Fruit fly (Drosophila melanogaster) whole organism, embryonic: ENCODE data around the gene slp1.

Experiments
- Aef1 ChIP-seq: fragments of 200-800 bp; sonication (Bioruptor generic); IDR thresholded peaks from 3 replicates; pipeline ENCODE4 v1.3.6; 2022; ENCODE audit warnings: missing biosample characterization, missing genetic modification characterization
- Atf6 ChIP-seq: fragments of 200-800 bp; sonication (Bioruptor generic); IDR thresholded peaks from 2 replicates; pipeline ENCODE4 v1.3.6; 2022; ENCODE audit warnings: missing biosample characterization, missing genetic modification characterization
- Bdp1 ChIP-seq: fragments of 200-800 bp; sonication (Bioruptor generic); optimal IDR thresholded peaks from 3 replicates; lab custom pipeline; 2016; ENCODE audit warnings: missing biosample characterization, missing genetic modification characterization
- CG10654 ChIP-seq: fragments of 200-800 bp; sonication (Bioruptor generic); optimal IDR thresholded peaks from 2 replicates; lab custom pipeline; 2016; ENCODE audit warnings: missing biosample characterization, missing genetic modification characterization
- CG11093 ChIP-seq: fragments of 200-800 bp; sonication (Bioruptor generic); IDR thresholded peaks from 3 replicates; pipeline ENCODE4 v1.3.6; 2022; ENCODE audit warnings: missing biosample characterization, missing genetic modification characterization
- CG11504 ChIP-seq: fragments of 200-800 bp; sonication (Bioruptor generic); optimal IDR thresholded peaks from 3 replicates; lab custom pipeline; 2019; ENCODE audit warnings: missing biosample characterization, mild to moderate bottlenecking, missing genetic modification characterization, moderate library complexity
- CG11695 ChIP-seq: fragments of 200-800 bp; sonication (Bioruptor generic); IDR thresholded peaks from 3 replicates; pipeline ENCODE4 v1.3.6; 2022; ENCODE audit warnings: missing biosample characterization, missing genetic modification characterization
- CG12104 ChIP-seq: fragments of 200-800 bp; sonication (Bioruptor generic); optimal IDR thresholded peaks from 3 replicates; lab custom pipeline; 2016; ENCODE audit warnings: missing biosample characterization, missing genetic modification characterization
- CG12155 ChIP-seq: fragments of 200-800 bp; sonication (Bioruptor generic); optimal IDR thresholded peaks from 3 replicates; lab custom pipeline; 2016; ENCODE audit warnings: missing biosample characterization, missing genetic modification characterization
- CG13287 ChIP-seq: fragments of 200-800 bp; sonication (Bioruptor generic); IDR thresholded peaks from 2 replicates; pipeline ENCODE4 v1.3.6; 2022; ENCODE audit warnings: missing biosample characterization, missing genetic modification characterization; ENCODE audit not compliant: partially characterized antibody
- CG1603 ChIP-seq: fragments of 200-800 bp; sonication (Bioruptor generic); optimal IDR thresholded peaks from 2 replicates; lab custom pipeline; 2019; ENCODE audit warnings: missing biosample characterization, mild to moderate bottlenecking, missing genetic modification characterization, moderate library complexity
- CG18476 ChIP-seq: fragments of 200-800 bp; sonication (Bioruptor generic); optimal IDR thresholded peaks from 2 replicates; lab custom pipeline; 2016; ENCODE audit warnings: missing biosample characterization, mild to moderate bottlenecking, missing genetic modification characterization
- CG2199 ChIP-seq: fragments of 200-800 bp; sonication (Bioruptor generic); IDR thresholded peaks from 3 replicates; pipeline ENCODE4 v1.3.6; 2022; ENCODE audit warnings: missing biosample characterization, missing genetic modification characterization
- CG30403 ChIP-seq: fragments of 200-800 bp; sonication (Bioruptor generic); optimal IDR thresholded peaks from 3 replicates; lab custom pipeline; 2016; ENCODE audit warnings: missing biosample characterization, missing genetic modification characterization
- CG30431 ChIP-seq: fragments of 200-800 bp; sonication (Bioruptor generic); optimal IDR thresholded peaks from 2 replicates; lab custom pipeline; 2017; ENCODE audit warnings: missing biosample characterization, missing genetic modification characterization
- CG31441 ChIP-seq: fragments of 200-800 bp; sonication (Bioruptor generic); IDR thresholded peaks from 2 replicates; pipeline ENCODE4 v1.3.6; 2022; ENCODE audit warnings: missing biosample characterization, missing genetic modification characterization
- CG32772 ChIP-seq: fragments of 200-800 bp; sonication (Bioruptor generic); IDR thresholded peaks from 2 replicates; pipeline ENCODE4 v1.3.6; 2022; ENCODE audit warnings: missing biosample characterization, missing genetic modification characterization
- CG4707 ChIP-seq: fragments of 200-800 bp; sonication (Bioruptor generic); optimal IDR thresholded peaks from 2 replicates; lab custom pipeline; 2018; ENCODE audit warnings: missing biosample characterization, mild to moderate bottlenecking, missing genetic modification characterization, moderate library complexity
- CG6654 ChIP-seq: fragments of 200-800 bp; sonication (Bioruptor generic); optimal IDR thresholded peaks from 2 replicates; lab custom pipeline; 2017; ENCODE audit warnings: missing biosample characterization, mild to moderate bottlenecking, missing genetic modification characterization
- CG7271 ChIP-seq: fragments of 200-800 bp; sonication (Bioruptor generic); optimal IDR thresholded peaks from 2 replicates; lab custom pipeline; 2018; ENCODE audit warnings: missing biosample characterization, mild to moderate bottlenecking, missing genetic modification characterization, moderate library complexity
- CG8765 ChIP-seq: fragments of 200-800 bp; sonication (Bioruptor generic); IDR thresholded peaks from 2 replicates; pipeline ENCODE4 v1.3.6; 2022; ENCODE audit warnings: missing biosample characterization, missing genetic modification characterization
- CTCF ChIP-seq: fragments of 200-800 bp; sonication (Bioruptor generic); optimal IDR thresholded peaks from 2 replicates; lab custom pipeline; 2017; ENCODE audit warnings: missing biosample characterization, mild to moderate bottlenecking, missing genetic modification characterization, moderate library complexity
- Dip3 ChIP-seq: fragments of 200-800 bp; sonication (Bioruptor generic); optimal IDR thresholded peaks from 3 replicates; lab custom pipeline; 2016; ENCODE audit warnings: missing biosample characterization, missing genetic modification characterization
- Eip74EF ChIP-seq, 2 experiments: fragments of 200-800 bp in 1 of 2; fragments of >200 bp in 1 of 2; sonication (Bioruptor generic) in 1 of 2; optimal IDR thresholded peaks; 2 replicates each; lab custom pipeline; 2017 to 2019; ENCODE audit warnings: missing biosample characterization in 2 of 2, missing genetic modification characterization in 2 of 2, mild to moderate bottlenecking in 1 of 2, moderate library complexity in 1 of 2
- NFAT ChIP-seq: fragments of 200-800 bp; sonication (Bioruptor generic); IDR thresholded peaks from 2 replicates; pipeline ENCODE4 v1.3.6; 2022; ENCODE audit warnings: missing biosample characterization, missing genetic modification characterization
- Oli ChIP-seq: fragments of 200-800 bp; sonication (Bioruptor generic); optimal IDR thresholded peaks from 2 replicates; lab custom pipeline; 2018; ENCODE audit warnings: missing biosample characterization, mild to moderate bottlenecking, missing genetic modification characterization, moderate library complexity
- Poxn ChIP-seq: fragments of 200-800 bp; sonication (Bioruptor generic); IDR thresholded peaks from 2 replicates; pipeline ENCODE4 v1.3.6; 2022; ENCODE audit warnings: missing biosample characterization, missing genetic modification characterization
- Ptx1 ChIP-seq: fragments of 200-800 bp; sonication (Bioruptor generic); IDR thresholded peaks from 2 replicates; pipeline ENCODE4 v1.3.6; 2022; ENCODE audit warnings: missing biosample characterization, missing genetic modification characterization
- Rx ChIP-seq: fragments of 200-800 bp; sonication (Bioruptor generic); IDR thresholded peaks from 2 replicates; pipeline ENCODE4 v1.3.6; 2022; ENCODE audit warnings: missing biosample characterization, missing genetic modification characterization
- Side ChIP-seq: fragments of 200-800 bp; sonication (Bioruptor generic); optimal IDR thresholded peaks from 2 replicates; lab custom pipeline; 2016; ENCODE audit warnings: missing biosample characterization, missing genetic modification characterization
- Sin3A ChIP-seq: fragments of >200 bp; optimal IDR thresholded peaks from 2 replicates; lab custom pipeline; 2018
- Sry-β ChIP-seq: fragments of 200-800 bp; sonication (Bioruptor generic); optimal IDR thresholded peaks from 2 replicates; lab custom pipeline; 2018; ENCODE audit warnings: missing biosample characterization, mild to moderate bottlenecking, missing genetic modification characterization, moderate library complexity
- Xbp1 ChIP-seq: fragments of 200-800 bp; sonication (Bioruptor generic); optimal IDR thresholded peaks from 3 replicates; lab custom pipeline; 2016; ENCODE audit warnings: missing biosample characterization, mild to moderate bottlenecking, missing genetic modification characterization
- Xrp1 ChIP-seq: fragments of 200-800 bp; sonication (Bioruptor generic); IDR thresholded peaks from 2 replicates; pipeline ENCODE4 v1.3.6; 2022; ENCODE audit warnings: missing biosample characterization, missing genetic modification characterization
- chn ChIP-seq: fragments of 200-800 bp; sonication (Bioruptor generic); optimal IDR thresholded peaks from 2 replicates; lab custom pipeline; 2016; ENCODE audit warnings: missing biosample characterization, missing genetic modification characterization
- crp ChIP-seq, 2 experiments: fragments of 200-800 bp; sonication (Bioruptor generic); optimal IDR thresholded peaks; 2 replicates in 1 of 2; 3 replicates in 1 of 2; lab custom pipeline; 2017; ENCODE audit warnings: missing biosample characterization in 2 of 2, missing genetic modification characterization in 2 of 2, mild to moderate bottlenecking in 1 of 2, moderate library complexity in 1 of 2
- disco-r ChIP-seq: fragments of 200-800 bp; sonication (Bioruptor generic); optimal IDR thresholded peaks from 2 replicates; lab custom pipeline; 2016; ENCODE audit warnings: missing biosample characterization, missing genetic modification characterization
- dmrt11E ChIP-seq: fragments of 200-800 bp; sonication (Bioruptor generic); optimal IDR thresholded peaks from 3 replicates; lab custom pipeline; 2018; ENCODE audit warnings: missing biosample characterization, mild to moderate bottlenecking, missing genetic modification characterization, moderate library complexity
- dmrt99B ChIP-seq: fragments of 200-800 bp; sonication (Bioruptor generic); optimal IDR thresholded peaks from 2 replicates; lab custom pipeline; 2018; ENCODE audit warnings: missing biosample characterization, mild to moderate bottlenecking, missing genetic modification characterization, moderate library complexity
- emc ChIP-seq: fragments of 200-800 bp; sonication (Bioruptor generic); optimal IDR thresholded peaks from 2 replicates; lab custom pipeline; 2016; ENCODE audit warnings: missing biosample characterization, missing genetic modification characterization
- fd3F ChIP-seq: fragments of 200-800 bp; sonication (Bioruptor generic); optimal IDR thresholded peaks from 2 replicates; lab custom pipeline; 2018; ENCODE audit warnings: missing biosample characterization, mild to moderate bottlenecking, missing genetic modification characterization, moderate library complexity
- nerfin-2 ChIP-seq: fragments of 200-800 bp; sonication (Bioruptor generic); IDR thresholded peaks from 2 replicates; pipeline ENCODE4 v1.3.6; 2022; ENCODE audit warnings: missing biosample characterization, missing genetic modification characterization; ENCODE audit not compliant: partially characterized antibody
- psq ChIP-seq: fragments of 200-800 bp; sonication (Bioruptor generic); optimal IDR thresholded peaks from 2 replicates; lab custom pipeline; 2017; ENCODE audit warnings: missing biosample characterization, missing genetic modification characterization
- pzg ChIP-seq: fragments of 200-800 bp; sonication (Bioruptor generic); optimal IDR thresholded peaks from 3 replicates; lab custom pipeline; 2018; ENCODE audit warnings: missing biosample characterization, mild to moderate bottlenecking, missing genetic modification characterization, moderate library complexity
- seq ChIP-seq: fragments of 200-800 bp; sonication (Bioruptor generic); IDR thresholded peaks from 2 replicates; pipeline ENCODE4 v1.3.6; 2022; ENCODE audit warnings: missing biosample characterization, missing genetic modification characterization
- sisA ChIP-seq: fragments of 200-800 bp; sonication (Bioruptor generic); IDR thresholded peaks from 2 replicates; pipeline ENCODE4 v1.3.6; 2022; ENCODE audit warnings: missing biosample characterization, missing genetic modification characterization
- slp2 ChIP-seq: fragments of 200-800 bp; sonication (Bioruptor generic); optimal IDR thresholded peaks from 2 replicates; lab custom pipeline; 2016; ENCODE audit warnings: missing biosample characterization, missing genetic modification characterization
- sqz ChIP-seq: fragments of 200-800 bp; sonication (Bioruptor generic); optimal IDR thresholded peaks from 3 replicates; lab custom pipeline; 2018; ENCODE audit warnings: missing biosample characterization, mild to moderate bottlenecking, missing genetic modification characterization
- wek ChIP-seq: fragments of 200-800 bp; sonication (Bioruptor generic); optimal IDR thresholded peaks from 3 replicates; lab custom pipeline; 2018; ENCODE audit warnings: missing biosample characterization, mild to moderate bottlenecking, missing genetic modification characterization, moderate library complexity
- z ChIP-seq: fragments of 200-800 bp; sonication (Bioruptor generic); IDR thresholded peaks from 3 replicates; pipeline ENCODE4 v1.3.6; 2022; ENCODE audit warnings: missing biosample characterization, missing genetic modification characterization
- zfh2 ChIP-seq: fragments of 200-800 bp; sonication (Bioruptor generic); optimal IDR thresholded peaks from 2 replicates; lab custom pipeline; 2016; ENCODE audit warnings: missing biosample characterization, missing genetic modification characterization

The slp1 gene

DNA sequence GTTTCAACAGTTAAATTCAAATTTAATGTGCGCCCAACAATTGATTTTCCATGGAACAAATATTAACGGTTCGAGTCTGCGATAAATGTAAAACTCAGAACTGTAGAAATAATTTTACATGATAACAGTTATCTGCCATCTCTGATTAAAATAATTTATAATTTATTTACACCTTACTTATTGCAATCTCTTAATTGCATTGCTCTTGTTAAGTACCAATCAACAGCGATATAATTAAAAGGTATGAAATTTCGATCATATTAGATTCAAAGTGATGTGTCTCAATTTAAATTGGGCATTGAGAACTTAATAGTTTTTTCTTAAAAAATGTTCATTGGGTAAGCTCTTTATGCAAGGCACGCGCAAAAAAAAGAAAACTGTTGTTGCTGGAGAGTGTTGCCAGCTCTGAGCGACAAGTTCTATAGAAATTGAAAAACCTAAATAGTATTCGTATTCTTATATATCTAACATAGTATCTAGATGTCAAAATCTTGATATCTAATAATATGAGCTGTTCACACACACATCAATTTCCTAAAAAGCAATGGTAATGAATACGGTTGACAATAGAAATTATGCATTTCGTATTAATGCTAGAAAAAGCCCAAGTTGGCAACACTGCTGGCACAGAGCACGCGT, 22.5 kb upstream of the slp1 start (continued):
- peak; percentile 37 for TF ChIP-seq CG13287 (GFP tag; lab: Robert Waterston, UW)
- TF ChIP-seq CTCF (GFP tag; lab: Kevin White, UChicago), result peak; percentile 69
- no peak for TF ChIP-seq disco-r (GFP tag; lab: Kevin White, UChicago)
- TF ChIP-seq CG4707 (GFP tag; lab: Kevin White, UChicago), result peak; percentile 63
- peak; percentile 75 for TF ChIP-seq Atf6 (GFP tag; lab: Robert Waterston, UW)
- peak; percentile 70 for TF ChIP-seq Xbp1 (GFP tag; lab: Kevin White, UChicago)
- TF ChIP-seq CG30403, result peak; percentile 72
- peak; percentile 40 for TF ChIP-seq CG12155 (GFP tag; lab: Kevin White, UChicago)
- TF ChIP-seq Aef1 (GFP tag; lab: Robert Waterston, UW), result peak; percentile 48; the same call in 2 of the 3 replicates
- 0 out of 2 replicates have a peak, but pooled peaks have one; percentile 30 for TF ChIP-seq CG31441 (GFP tag; lab: Robert Waterston, UW)
- peak; percentile 56 for TF ChIP-seq zfh2 (GFP tag; lab: Kevin White, UChicago)
- TF ChIP-seq Poxn, result no peak
- peak; percentile 66 for TF ChIP-seq fd3F (GFP tag; lab: Kevin White, UChicago)
- TF ChIP-seq CG10654, result peak; percentile 38
- peak; percentile 95 for TF ChIP-seq Sry-β
- peak; percentile 68 for TF ChIP-seq Xrp1 (GFP tag; lab: Robert Waterston, UW)
- TF ChIP-seq emc (GFP tag; lab: Kevin White, UChicago), result no peak
- peak; percentile 20 for TF ChIP-seq Bdp1 (GFP tag; lab: Kevin White, UChicago)
- no peak for TF ChIP-seq CG11093
- no peak for TF ChIP-seq NFAT (GFP tag; lab: Robert Waterston, UW)
- TF ChIP-seq sqz (GFP tag; lab: Kevin White, UChicago), result no peak
- TF ChIP-seq nerfin-2 (GFP tag; lab: Robert Waterston, UW), result no peak
- TF ChIP-seq CG18476 (GFP tag; lab: Kevin White, UChicago), result peak; percentile 70
- peak; percentile 76 for TF ChIP-seq Ptx1 (GFP tag; lab: Robert Waterston, UW)
- peak; percentile 49 for TF ChIP-seq sisA (GFP tag; lab: Robert Waterston, UW)
- TF ChIP-seq wek (GFP tag; lab: Kevin White, UChicago), result no peak
- TF ChIP-seq Eip74EF (GFP tag; optimal IDR thresholded peaks at IDR 0.05; lab: Kevin White, UChicago), result no peak
- TF ChIP-seq crp (GFP tag; optimal IDR thresholded peaks at IDR 0.05; lab: Kevin White, UChicago), result peak in 1 of 2 experiments; percentile 20
- TF ChIP-seq slp2 (GFP tag; lab: Kevin White, UChicago), result peak; percentile 39
- TF ChIP-seq pzg (GFP tag; lab: Kevin White, UChicago), result peak; percentile 8
- TF ChIP-seq CG11695 (GFP tag; lab: Robert Waterston, UW), result peak; percentile 67
- TF ChIP-seq chn, result no peak
- TF ChIP-seq CG7271 (tag; lab: Kevin White, UChicago), result no peak
- TF ChIP-seq Rx (GFP tag; lab: Robert Waterston, UW), result no peak
- TF ChIP-seq CG2199, result 0 out of 3 replicates have a peak, but pooled peaks have one; percentile 28
- no peak for TF ChIP-seq CG1603
- TF ChIP-seq dmrt11E (tag; lab: Kevin White, UChicago), result no peak
- TF ChIP-seq CG6654 (GFP tag; lab: Kevin White, UChicago), result peak; percentile 20
- TF ChIP-seq psq, result no peak
- TF ChIP-seq Sin3A (lab: Kevin White, UChicago), result no peak
- peak; percentile 71 for TF ChIP-seq Oli
- TF ChIP-seq CG12104 (GFP tag; lab: Kevin White, UChicago), result peak; percentile 67
- peak; percentile 61 for TF ChIP-seq Dip3 (GFP tag; lab: Kevin White, UChicago)
- TF ChIP-seq dmrt99B (tag; lab: Kevin White, UChicago), result no peak
- TF ChIP-seq CG32772, result 0 out of 2 replicates have a peak, but pooled peaks have one; percentile 54
- TF ChIP-seq CG8765 (GFP tag; lab: Robert Waterston, UW), result no peak
- TF ChIP-seq Side (GFP tag; lab: Kevin White, UChicago), result no peak
- TF ChIP-seq seq (GFP tag; lab: Robert Waterston, UW), result no peak; the same call in 1 of the 2 replicates
- TF ChIP-seq CG11504 (tag; lab: Kevin White, UChicago), result no peak
- TF ChIP-seq z (GFP tag; lab: Robert Waterston, UW), result no peak
- TF ChIP-seq CG30431 (GFP tag; lab: Kevin White, UChicago), result peak; percentile 39
